Worm (Caenorhabditis elegans): ENCODE results near the gene Y2H9A.6.

The Y2H9A.6 gene

DNA sequence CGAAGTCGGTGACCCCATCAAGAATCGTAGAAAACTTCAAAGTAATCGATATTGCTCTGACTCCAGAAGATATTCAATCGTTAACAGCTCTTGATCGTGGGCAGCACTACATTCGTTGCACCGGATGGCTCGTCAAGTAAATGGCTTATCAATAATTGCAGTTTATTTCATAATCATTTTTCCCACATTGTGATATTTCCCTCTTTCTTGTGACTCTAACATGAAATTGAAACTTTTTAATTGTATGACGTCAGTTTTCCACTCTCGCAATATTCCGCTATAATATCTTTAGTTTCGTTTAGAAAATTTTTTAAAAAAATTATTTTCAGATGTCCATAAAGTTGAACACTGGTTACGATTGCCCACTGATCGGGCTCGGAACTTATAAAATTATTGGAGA is 35.7 kb upstream of the Y2H9A.6 start, which contains the start of gene F53F1.3:
TSS of gene F53F1.3 (plus strand) at position 330 of the 400 bp plus-strand sequence.
- TF ChIP-seq ceh-13 (GFP tag; optimal IDR thresholded peaks at IDR 0.05), result no peak
- TF ChIP-seq aly-1 (tag; optimal IDR thresholded peaks at IDR 0.05), result no peak

- TF ChIP-seq ceh-13 (GFP tag; optimal IDR thresholded peaks at IDR 0.05) (no peak), flt-1 (GFP tag; IDR thresholded peaks at IDR 0.05) (no peak), tra-4 (tag; optimal IDR thresholded peaks at IDR 0.05) (no peak), hnd-1 (tag; optimal IDR thresholded peaks at IDR 0.05) (no peak), tbx-11 (GFP tag; IDR thresholded peaks at IDR 0.05) (no peak)
These were observed 35.2 kb upstream of the Y2H9A.6 start for ce11 chrV:13408440-13408839.

- no peak for TF ChIP-seq hnd-1 (tag; optimal IDR thresholded peaks at IDR 0.05)
- no peak for TF ChIP-seq flt-1 (GFP tag; IDR thresholded peaks at IDR 0.05)
- TF ChIP-seq ceh-36 (tag; optimal IDR thresholded peaks at IDR 0.05), result no peak
- no peak for TF ChIP-seq hmg-4 (GFP tag; optimal IDR thresholded peaks at IDR 0.05)
- no peak for TF ChIP-seq ceh-13 (GFP tag; optimal IDR thresholded peaks at IDR 0.05)
- no peak for TF ChIP-seq tbx-37 (GFP tag; conservative IDR thresholded peaks at IDR 0.05)
- no peak for TF ChIP-seq ets-7 (tag; optimal IDR thresholded peaks at IDR 0.05)
- TF ChIP-seq pes-1 (GFP tag; IDR thresholded peaks at IDR 0.05), result no peak; the same call in 1 of the 2 replicates
- no peak for TF ChIP-seq tra-4 (tag; optimal IDR thresholded peaks at IDR 0.05)
- TF ChIP-seq B0310.2 (tag; optimal IDR thresholded peaks at IDR 0.05), result no peak
- TF ChIP-seq F13C5.2 (tag; optimal IDR thresholded peaks at IDR 0.05), result no peak
- TF ChIP-seq hmbx-1 (tag; optimal IDR thresholded peaks at IDR 0.05), result no peak
- TF ChIP-seq tbx-11 (GFP tag; IDR thresholded peaks at IDR 0.05), result no peak
- no peak for TF ChIP-seq scrt-1 (GFP tag; IDR thresholded peaks at IDR 0.05)
- TF ChIP-seq aly-1 (tag; optimal IDR thresholded peaks at IDR 0.05), result no peak
- TF ChIP-seq sea-1 (GFP tag; conservative IDR thresholded peaks at IDR 0.05), result no peak
- TF ChIP-seq ama-1 (optimal IDR thresholded peaks at IDR 0.05), result no peak
These were observed 34.5 kb upstream of the Y2H9A.6 start for ce11 chrV:13409089-13409488.

DNA sequence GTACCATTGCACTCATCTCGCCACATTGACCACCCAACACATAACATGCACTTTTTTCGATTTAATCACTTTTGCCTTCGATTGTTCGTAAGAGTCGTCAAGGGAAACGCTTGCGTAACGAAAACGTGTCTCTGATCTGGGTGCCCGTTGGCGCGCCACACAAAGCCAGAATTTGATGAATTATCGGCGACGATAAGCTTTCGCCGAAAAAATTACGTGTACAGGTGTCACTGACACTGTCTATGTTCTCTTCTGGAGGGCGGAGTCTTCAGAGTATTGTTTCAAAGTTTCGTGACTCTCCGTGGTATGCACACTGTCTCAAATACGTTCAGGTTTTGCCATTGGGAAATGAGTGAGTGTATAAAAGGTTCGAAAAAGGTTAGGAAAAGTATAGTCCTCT is 32.9 kb upstream of the Y2H9A.6 start, which contains the start of gene F53F1.4:
TSS of gene F53F1.4 (plus strand) at position 390 of the 400 bp plus-strand sequence.
- TF ChIP-seq pes-1 (GFP tag; IDR thresholded peaks at IDR 0.05), result no peak
- no peak for TF ChIP-seq ceh-13 (GFP tag; optimal IDR thresholded peaks at IDR 0.05)
- no peak for TF ChIP-seq ets-7 (tag; optimal IDR thresholded peaks at IDR 0.05)
- TF ChIP-seq scrt-1 (GFP tag; IDR thresholded peaks at IDR 0.05), result no peak
- TF ChIP-seq hnd-1 (tag; optimal IDR thresholded peaks at IDR 0.05), result no peak
- TF ChIP-seq flt-1 (GFP tag; IDR thresholded peaks at IDR 0.05), result no peak

ce11 chrV:13411225-13411991 is 32.2 kb upstream of the Y2H9A.6 start:
- TF ChIP-seq F13C5.2 (tag; optimal IDR thresholded peaks at IDR 0.05), result no peak
- no peak for TF ChIP-seq hnd-1 (tag; optimal IDR thresholded peaks at IDR 0.05)
- no peak for TF ChIP-seq hmbx-1 (tag; optimal IDR thresholded peaks at IDR 0.05)
- no peak for TF ChIP-seq ceh-13 (GFP tag; optimal IDR thresholded peaks at IDR 0.05)

DNA sequence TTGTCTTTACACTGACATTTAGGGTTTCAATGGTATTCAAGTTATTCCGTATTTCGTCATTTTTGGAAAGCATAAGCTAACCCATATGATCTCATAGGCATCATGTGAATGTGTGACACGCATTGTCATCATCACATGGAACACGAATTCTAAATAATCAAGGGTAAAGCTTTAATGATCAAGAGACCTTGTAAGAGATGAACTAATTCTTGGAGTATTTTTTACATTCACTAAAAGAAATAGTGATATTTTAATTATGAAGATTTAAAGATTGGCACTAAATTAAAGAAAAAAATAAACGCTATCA is 31.7 kb upstream of the Y2H9A.6 start:
- TF ChIP-seq F13C5.2 (tag; optimal IDR thresholded peaks at IDR 0.05) (no peak), sea-1 (GFP tag; conservative IDR thresholded peaks at IDR 0.05) (no peak), ama-1 (optimal IDR thresholded peaks at IDR 0.05) (no peak), hmbx-1 (tag; optimal IDR thresholded peaks at IDR 0.05) (no peak), scrt-1 (GFP tag; IDR thresholded peaks at IDR 0.05) (no peak), B0310.2 (tag; optimal IDR thresholded peaks at IDR 0.05) (no peak), pes-1 (GFP tag; IDR thresholded peaks at IDR 0.05) (no peak), ceh-36 (tag; optimal IDR thresholded peaks at IDR 0.05) (no peak), ceh-13 (GFP tag; optimal IDR thresholded peaks at IDR 0.05) (no peak), tbx-37 (GFP tag; conservative IDR thresholded peaks at IDR 0.05) (no peak), flt-1 (GFP tag; IDR thresholded peaks at IDR 0.05) (no peak), hmg-4 (GFP tag; optimal IDR thresholded peaks at IDR 0.05) (no peak), aly-1 (tag; optimal IDR thresholded peaks at IDR 0.05) (no peak), tra-4 (tag; optimal IDR thresholded peaks at IDR 0.05) (no peak), tbx-11 (GFP tag; IDR thresholded peaks at IDR 0.05) (no peak), ets-7 (tag; optimal IDR thresholded peaks at IDR 0.05) (no peak), hnd-1 (tag; optimal IDR thresholded peaks at IDR 0.05) (no peak)

- no peak for TF ChIP-seq tbx-37 (GFP tag; conservative IDR thresholded peaks at IDR 0.05)
- no peak for TF ChIP-seq pes-1 (GFP tag; IDR thresholded peaks at IDR 0.05)
- TF ChIP-seq ama-1 (optimal IDR thresholded peaks at IDR 0.05), result no peak
- TF ChIP-seq aly-1 (tag; optimal IDR thresholded peaks at IDR 0.05), result no peak
- no peak for TF ChIP-seq ets-7 (tag; optimal IDR thresholded peaks at IDR 0.05)
- TF ChIP-seq ceh-13 (GFP tag; optimal IDR thresholded peaks at IDR 0.05), result no peak
- no peak for TF ChIP-seq sea-1 (GFP tag; conservative IDR thresholded peaks at IDR 0.05)
- TF ChIP-seq hnd-1 (tag; optimal IDR thresholded peaks at IDR 0.05), result no peak
- no peak for TF ChIP-seq scrt-1 (GFP tag; IDR thresholded peaks at IDR 0.05)
These were observed 30.3 kb upstream of the Y2H9A.6 start for ce11 chrV:13413301-13413700.

DNA sequence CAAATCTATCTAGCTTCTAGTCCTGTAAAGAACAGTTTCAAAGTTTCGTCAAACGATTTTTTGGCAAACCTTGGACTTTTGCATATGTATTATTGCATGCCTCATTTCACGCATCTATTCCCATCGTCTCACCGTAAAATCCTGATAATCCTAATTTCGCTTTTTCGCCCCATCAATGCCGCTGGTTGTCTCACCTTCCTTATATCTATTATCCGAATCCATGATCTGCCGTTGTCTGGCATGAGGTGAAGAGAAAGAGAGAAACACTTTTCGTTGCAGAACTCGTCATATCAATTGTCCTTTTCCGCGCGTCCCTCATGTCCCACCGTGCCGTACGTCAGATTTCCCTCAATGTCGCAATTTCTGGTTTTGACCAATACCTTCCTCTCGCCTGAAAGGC is 29.1 kb upstream of the Y2H9A.6 start, which contains the start of gene cut-2:
TSS of gene cut-2 (plus strand) at position 365 of the 400 bp plus-strand sequence.
- no peak for TF ChIP-seq sea-1 (GFP tag; conservative IDR thresholded peaks at IDR 0.05)
- TF ChIP-seq hnd-1 (tag; optimal IDR thresholded peaks at IDR 0.05), result no peak
- no peak for TF ChIP-seq pes-1 (GFP tag; IDR thresholded peaks at IDR 0.05)
- TF ChIP-seq aly-1 (tag; optimal IDR thresholded peaks at IDR 0.05), result no peak
- TF ChIP-seq ama-1 (optimal IDR thresholded peaks at IDR 0.05), result no peak
- no peak for TF ChIP-seq ets-7 (tag; optimal IDR thresholded peaks at IDR 0.05)
- TF ChIP-seq flt-1 (GFP tag; IDR thresholded peaks at IDR 0.05), result no peak
- no peak for TF ChIP-seq hmg-4 (GFP tag; optimal IDR thresholded peaks at IDR 0.05)

All from whole organism, early embryonic.